Worm (Caenorhabditis elegans) whole organism, mixed stage, embryonic: ENCODE measurements around the gene F49H6.15.

ENCODE experiments used
- bed-3 ChIP-seq: fragments of 200-800 bp; sonication (Bioruptor generic); optimal IDR thresholded peaks from 3 replicates; lab custom pipeline; 2018; ENCODE audit warnings: mild to moderate bottlenecking, missing genetic modification characterization, moderate library complexity, missing compliant biosample characterization
- blmp-1 ChIP-seq: fragments of 150-350 bp; optimal IDR thresholded peaks from 2 replicates; lab custom pipeline; 2014; ENCODE audit warnings: missing biosample characterization, missing genetic modification characterization
- ceh-39 ChIP-seq: fragments of 150-350 bp; optimal IDR thresholded peaks from 2 replicates; lab custom pipeline; 2014; ENCODE audit warnings: missing biosample characterization, missing genetic modification characterization
- ceh-43 ChIP-seq: fragments of 200-800 bp; sonication (Bioruptor generic); optimal IDR thresholded peaks from 2 replicates; lab custom pipeline; 2018; ENCODE audit warnings: mild to moderate bottlenecking, missing genetic modification characterization, moderate library complexity, missing compliant biosample characterization
- ceh-83 ChIP-seq: fragments of 200-800 bp; sonication (Bioruptor generic); optimal IDR thresholded peaks from 2 replicates; lab custom pipeline; 2018; ENCODE audit warnings: mild to moderate bottlenecking, missing genetic modification characterization, missing compliant biosample characterization
- ces-1 ChIP-seq: fragments of 150-350 bp; optimal IDR thresholded peaks from 2 replicates; lab custom pipeline; 2014; ENCODE audit warnings: missing biosample characterization, missing genetic modification reagents, missing genetic modification characterization
- cnd-1 ChIP-seq: fragments of 200-800 bp; sonication (Bioruptor generic); optimal IDR thresholded peaks from 2 replicates; lab custom pipeline; 2018; ENCODE audit warnings: mild to moderate bottlenecking, missing genetic modification characterization, missing compliant biosample characterization
- elt-1 ChIP-seq: sonication (generic microtip); optimal IDR thresholded peaks from 2 replicates; lab custom pipeline; 2017; ENCODE audit warnings: missing genetic modification characterization, mild to moderate bottlenecking, missing compliant biosample characterization, antibody characterized with exemption, moderate library complexity, borderline replicate concordance; ENCODE audit not compliant: insufficient read depth
- elt-3 ChIP-seq: fragments of 150-350 bp; optimal IDR thresholded peaks from 2 replicates; lab custom pipeline; 2014; ENCODE audit warnings: missing biosample characterization, missing genetic modification characterization
- flh-1 ChIP-seq: fragments of 200-800 bp; sonication (Bioruptor generic); optimal IDR thresholded peaks from 2 replicates; lab custom pipeline; 2018; ENCODE audit warnings: mild to moderate bottlenecking, missing genetic modification characterization, moderate library complexity, missing compliant biosample characterization
- ham-2 ChIP-seq: fragments of 200-800 bp; sonication (Bioruptor generic); optimal IDR thresholded peaks from 2 replicates; lab custom pipeline; 2018; ENCODE audit warnings: mild to moderate bottlenecking, missing genetic modification characterization, missing compliant biosample characterization
- hlh-1 ChIP-seq: fragments of 150-350 bp; optimal IDR thresholded peaks from 2 replicates; lab custom pipeline; 2014; ENCODE audit warnings: missing biosample characterization, missing genetic modification reagents, missing genetic modification characterization
- lin-13 ChIP-seq: fragments of 150-350 bp; optimal IDR thresholded peaks from 2 replicates; lab custom pipeline; 2014; ENCODE audit warnings: missing biosample characterization, missing genetic modification characterization
- lin-32 ChIP-seq: fragments of 200-800 bp; sonication (Bioruptor generic); optimal IDR thresholded peaks from 2 replicates; lab custom pipeline; 2018; ENCODE audit warnings: mild to moderate bottlenecking, missing genetic modification characterization, missing compliant biosample characterization
- lsy-2 ChIP-seq: fragments of 150-350 bp; optimal IDR thresholded peaks from 2 replicates; lab custom pipeline; 2014; ENCODE audit warnings: missing biosample characterization, missing genetic modification characterization
- mab-5 ChIP-seq: fragments of 150-350 bp; optimal IDR thresholded peaks from 2 replicates; lab custom pipeline; 2014; ENCODE audit warnings: missing biosample characterization, missing genetic modification characterization
- mls-2 ChIP-seq: sonication (generic microtip); optimal IDR thresholded peaks from 2 replicates; lab custom pipeline; 2016; ENCODE audit warnings: mild to moderate bottlenecking, missing genetic modification characterization, moderate library complexity, missing compliant biosample characterization
- nhr-12 ChIP-seq: fragments of 150-350 bp; optimal IDR thresholded peaks from 2 replicates; lab custom pipeline; 2014; ENCODE audit warnings: missing biosample characterization, missing genetic modification characterization
- nhr-2 ChIP-seq: fragments of 150-350 bp; optimal IDR thresholded peaks from 2 replicates; lab custom pipeline; 2014; ENCODE audit warnings: missing biosample characterization, missing genetic modification characterization
- nhr-237 ChIP-seq: fragments of 150-350 bp; optimal IDR thresholded peaks from 2 replicates; lab custom pipeline; 2014; ENCODE audit warnings: missing biosample characterization, missing genetic modification characterization
- nhr-28 ChIP-seq: fragments of 150-350 bp; optimal IDR thresholded peaks from 2 replicates; lab custom pipeline; 2014; ENCODE audit warnings: missing biosample characterization, missing genetic modification characterization
- nhr-76 ChIP-seq: sonication (generic microtip); optimal IDR thresholded peaks from 2 replicates; lab custom pipeline; 2017; ENCODE audit warnings: missing biosample characterization, missing genetic modification characterization
- pha-4 ChIP-seq: fragments of 150-350 bp; optimal IDR thresholded peaks from 2 replicates; lab custom pipeline; 2018; ENCODE audit warnings: missing biosample characterization, missing genetic modification reagents, missing genetic modification characterization
- sem-2 ChIP-seq: fragments of 200-800 bp; sonication (Bioruptor generic); optimal IDR thresholded peaks from 2 replicates; lab custom pipeline; 2018; ENCODE audit warnings: mild to moderate bottlenecking, missing genetic modification characterization, missing compliant biosample characterization
- snpc-4 ChIP-seq: fragments of 150-350 bp; optimal IDR thresholded peaks from 2 replicates; lab custom pipeline; 2014; ENCODE audit warnings: missing biosample characterization, missing genetic modification characterization
- sptf-1 ChIP-seq: sonication (generic microtip); optimal IDR thresholded peaks from 2 replicates; lab custom pipeline; 2017; ENCODE audit warnings: mild to moderate bottlenecking, missing genetic modification characterization, moderate library complexity, missing compliant biosample characterization
- tbx-8 ChIP-seq: fragments of 200-800 bp; sonication (Bioruptor generic); optimal IDR thresholded peaks from 2 replicates; lab custom pipeline; 2018; ENCODE audit warnings: mild to moderate bottlenecking, missing genetic modification characterization, moderate library complexity, missing compliant biosample characterization
- unc-120 ChIP-seq: sonication (generic microtip); optimal IDR thresholded peaks from 2 replicates; lab custom pipeline; 2017; ENCODE audit warnings: missing genetic modification characterization, missing compliant biosample characterization; ENCODE audit not compliant: poor library complexity, severe bottlenecking
- unc-62 ChIP-seq: fragments of 150-350 bp; optimal IDR thresholded peaks from 2 replicates; lab custom pipeline; 2014; ENCODE audit warnings: missing biosample characterization, missing genetic modification reagents, missing genetic modification characterization
- zip-8 ChIP-seq: fragments of 150-350 bp; optimal IDR thresholded peaks from 2 replicates; lab custom pipeline; 2014; ENCODE audit warnings: missing biosample characterization, missing genetic modification characterization
- ztf-11 ChIP-seq: fragments of 150-350 bp; optimal IDR thresholded peaks from 2 replicates; lab custom pipeline; 2014; ENCODE audit warnings: missing biosample characterization, missing genetic modification characterization

The F49H6.15 gene

ce11 chrV:17026289-17026688 is at the start of gene F49H6.15:
F49H6.15 (minus strand) TSS chrV:17026389.
- no peak for TF ChIP-seq nhr-237
- no peak for TF ChIP-seq sptf-1
- no peak for TF ChIP-seq nhr-12 (tag; lab: Kevin White, UChicago)
- no peak for TF ChIP-seq nhr-2 (tag; lab: Kevin White, UChicago)
- TF ChIP-seq nhr-28 (tag; lab: Kevin White, UChicago), result no peak

DNA sequence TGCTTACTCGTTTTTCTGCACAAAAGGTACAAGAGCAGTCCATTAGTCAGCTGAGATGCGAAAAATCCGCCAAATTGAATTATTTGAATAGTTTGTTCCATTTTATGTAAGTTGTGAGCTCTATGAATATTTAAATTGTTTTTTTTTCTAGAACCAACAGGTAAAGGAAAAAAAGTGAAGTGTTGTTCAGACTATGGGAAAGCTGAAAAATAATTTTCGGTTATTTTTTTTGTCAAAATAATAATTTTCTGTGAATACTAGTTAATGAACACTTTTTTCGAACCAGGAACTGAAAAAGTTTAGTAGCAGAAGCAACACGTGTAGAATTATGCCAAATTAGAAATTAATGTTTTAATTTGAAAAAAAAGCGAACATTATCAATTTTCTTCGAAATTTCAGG is 49.7 kb upstream of the F49H6.15 start, which contains the start of gene str-125:
TSS of gene str-125 (minus strand) at position 101 of the 400 bp plus-strand sequence.
- no peak for TF ChIP-seq snpc-4 (tag; lab: Kevin White, UChicago)
- no peak for TF ChIP-seq sem-2 (GFP tag; lab: Kevin White, UChicago)
- no peak for TF ChIP-seq nhr-2 (tag; lab: Kevin White, UChicago)
- TF ChIP-seq sptf-1, result no peak

- no peak for TF ChIP-seq nhr-12 (tag; lab: Kevin White, UChicago)
- TF ChIP-seq ceh-83 (GFP tag; lab: Kevin White, UChicago), result no peak
- TF ChIP-seq elt-3 (tag; lab: Kevin White, UChicago), result no peak
- TF ChIP-seq lin-13 (tag; lab: Kevin White, UChicago), result no peak
- TF ChIP-seq sptf-1, result no peak
- TF ChIP-seq tbx-8 (GFP tag; lab: Kevin White, UChicago), result no peak
- TF ChIP-seq ceh-39 (tag; lab: Kevin White, UChicago), result no peak
- TF ChIP-seq nhr-237, result no peak
- no peak for TF ChIP-seq lsy-2 (tag; lab: Kevin White, UChicago)
- TF ChIP-seq nhr-2 (tag; lab: Kevin White, UChicago), result no peak
- TF ChIP-seq ceh-43 (GFP tag; lab: Kevin White, UChicago), result no peak
- TF ChIP-seq mls-2 (tag; lab: Kevin White, UChicago), result no peak
- TF ChIP-seq elt-1 (tag; lab: Kevin White, UChicago), result no peak
- no peak for TF ChIP-seq hlh-1 (tag; lab: Kevin White, UChicago)
- no peak for TF ChIP-seq lin-32 (GFP tag; lab: Kevin White, UChicago)
- TF ChIP-seq cnd-1 (tag; lab: Kevin White, UChicago), result no peak
- TF ChIP-seq unc-120, result no peak
- TF ChIP-seq ces-1, result no peak
- TF ChIP-seq flh-1 (GFP tag; lab: Kevin White, UChicago), result no peak
- no peak for TF ChIP-seq nhr-76 (tag; lab: Kevin White, UChicago)
These were observed 45.4 kb upstream of the F49H6.15 start, which contains the start of gene srbc-14 for ce11 chrV:17071578-17071977. srbc-14 (minus strand) TSS chrV:17071678.

ce11 chrV:17068839-17069238 is 42.6 kb upstream of the F49H6.15 start, which contains the start of gene T05E12.8:
T05E12.8 (plus strand) TSS chrV:17069139.
- TF ChIP-seq flh-1 (GFP tag; lab: Kevin White, UChicago), result no peak
- TF ChIP-seq lsy-2 (tag; lab: Kevin White, UChicago), result no peak
- no peak for TF ChIP-seq ham-2 (GFP tag; lab: Kevin White, UChicago)
- TF ChIP-seq unc-120, result no peak
- no peak for TF ChIP-seq tbx-8 (GFP tag; lab: Kevin White, UChicago)
- TF ChIP-seq nhr-76 (tag; lab: Kevin White, UChicago), result no peak
- TF ChIP-seq ceh-43 (GFP tag; lab: Kevin White, UChicago), result no peak
- no peak for TF ChIP-seq ceh-83 (GFP tag; lab: Kevin White, UChicago)
- TF ChIP-seq sem-2 (GFP tag; lab: Kevin White, UChicago), result no peak
- TF ChIP-seq ztf-11 (tag; lab: Kevin White, UChicago), result no peak

- TF ChIP-seq lin-13 (tag; lab: Kevin White, UChicago) (no peak), flh-1 (GFP tag; lab: Kevin White, UChicago) (no peak), unc-62 (GFP tag; lab: Kevin White, UChicago) (no peak), ceh-39 (tag; lab: Kevin White, UChicago) (no peak), hlh-1 (tag; lab: Kevin White, UChicago) (no peak), lsy-2 (tag; lab: Kevin White, UChicago) (no peak), lin-32 (GFP tag; lab: Kevin White, UChicago) (no peak), blmp-1 (tag; lab: Kevin White, UChicago) (no peak), nhr-76 (tag; lab: Kevin White, UChicago) (no peak), zip-8 (tag; lab: Kevin White, UChicago) (no peak), bed-3 (GFP tag; lab: Kevin White, UChicago) (no peak), snpc-4 (tag; lab: Kevin White, UChicago) (no peak), pha-4 (tag; lab: Kevin White, UChicago) (no peak), nhr-12 (tag; lab: Kevin White, UChicago) (no peak), mab-5 (tag; lab: Kevin White, UChicago) (no peak), ces-1 (no peak)
These were observed 40.4 kb upstream of the F49H6.15 start for ce11 chrV:17066634-17067033.
